Fruit fly (Drosophila melanogaster) whole organism, wandering third instar larva: ENCODE data around the gene Rheb.

ENCODE experiments used
- Abd-B ChIP-seq: fragments of >200 bp; optimal IDR thresholded peaks from 2 replicates; lab custom pipeline; 2017; ENCODE audit warnings: missing biosample characterization, missing genetic modification characterization
- CG32264 ChIP-seq: fragments of 200-800 bp; sonication (Bioruptor generic); optimal IDR thresholded peaks from 2 replicates; lab custom pipeline; 2016; ENCODE audit warnings: missing biosample characterization, missing genetic modification characterization
- CG9705 ChIP-seq: fragments of 200-800 bp; sonication (Bioruptor generic); optimal IDR thresholded peaks from 2 replicates; lab custom pipeline; 2018; ENCODE audit warnings: missing biosample characterization, mild to moderate bottlenecking, missing genetic modification characterization
- CrebA ChIP-seq: fragments of 200-800 bp; sonication (Bioruptor generic); optimal IDR thresholded peaks from 2 replicates; lab custom pipeline; 2016; ENCODE audit warnings: missing biosample characterization, mild to moderate bottlenecking, missing genetic modification characterization, borderline replicate concordance
- Dfd ChIP-seq: fragments of >200 bp; optimal IDR thresholded peaks from 2 replicates; lab custom pipeline; 2017; ENCODE audit warnings: missing biosample characterization, missing genetic modification characterization
- Dif ChIP-seq: fragments of 200-275, 200-300 bp; sonication (Bioruptor generic); optimal IDR thresholded peaks from 2 replicates; lab custom pipeline; 2018; ENCODE audit warnings: missing biosample characterization, missing genetic modification characterization; ENCODE audit not compliant: partially characterized antibody
- GATAd ChIP-seq: sonication (Bioruptor generic); optimal IDR thresholded peaks from 2 replicates; lab custom pipeline; 2016; ENCODE audit warnings: missing biosample characterization, missing genetic modification characterization
- HLH106 ChIP-seq: fragments of 200-800 bp; optimal IDR thresholded peaks from 3 replicates; lab custom pipeline; 2019; ENCODE audit warnings: missing biosample characterization, mild to moderate bottlenecking, missing genetic modification characterization, moderate library complexity
- Hnf4 ChIP-seq: fragments of 200-800 bp; sonication (Bioruptor generic); optimal IDR thresholded peaks from 2 replicates; lab custom pipeline; 2016; ENCODE audit warnings: missing biosample characterization, mild to moderate bottlenecking, missing genetic modification characterization
- Hr83 ChIP-seq: fragments of 200-300 bp; sonication (Bioruptor generic); optimal IDR thresholded peaks from 2 replicates; lab custom pipeline; 2016; ENCODE audit warnings: missing biosample characterization, mild to moderate bottlenecking, missing genetic modification characterization, moderate library complexity; ENCODE audit not compliant: poor library complexity, severe bottlenecking
- Jra ChIP-seq: sonication (Bioruptor generic); optimal IDR thresholded peaks from 2 replicates; lab custom pipeline; 2016; ENCODE audit warnings: missing biosample characterization, missing genetic modification characterization
- Mio ChIP-seq: sonication (Bioruptor generic); optimal IDR thresholded peaks from 2 replicates; lab custom pipeline; 2016; ENCODE audit warnings: missing biosample characterization, missing genetic modification characterization
- Myc ChIP-seq: fragments of >200 bp; optimal IDR thresholded peaks from 2 replicates; lab custom pipeline; 2017
- N ChIP-seq: fragments of >200 bp; optimal IDR thresholded peaks from 2 replicates; lab custom pipeline; 2018; ENCODE audit warnings: missing biosample characterization, missing external identifiers, missing genetic modification characterization
- OdsH ChIP-seq: fragments of 200-800 bp; sonication (Bioruptor generic); optimal IDR thresholded peaks from 2 replicates; lab custom pipeline; 2016; ENCODE audit warnings: missing biosample characterization, mild to moderate bottlenecking, missing genetic modification characterization
- Rel ChIP-seq, 2 experiments: fragments of 200-800 bp; sonication (Bioruptor generic) in 1 of 2; optimal IDR thresholded peaks; 2 replicates in 1 of 2; 3 replicates in 1 of 2; lab custom pipeline; 2016 to 2019; ENCODE audit warnings: mild to moderate bottlenecking in 2 of 2, missing biosample characterization in 2 of 2, missing genetic modification characterization in 2 of 2, moderate library complexity in 1 of 2
- Sp1 ChIP-seq: fragments of 200-800 bp; sonication (Bioruptor generic); optimal IDR thresholded peaks from 3 replicates; lab custom pipeline; 2019; ENCODE audit warnings: missing biosample characterization, mild to moderate bottlenecking, missing genetic modification characterization, moderate library complexity
- Vsx2 ChIP-seq: fragments of 200-300, 225-300 bp; sonication (Bioruptor generic); optimal IDR thresholded peaks from 2 replicates; lab custom pipeline; 2018; ENCODE audit warnings: missing biosample characterization, missing genetic modification characterization; ENCODE audit not compliant: partially characterized antibody
- br ChIP-seq: fragments of 200-800 bp; sonication (Bioruptor generic); optimal IDR thresholded peaks from 2 replicates; lab custom pipeline; 2016; ENCODE audit warnings: missing biosample characterization, missing genetic modification characterization
- dmrt93B ChIP-seq: fragments of 200-800 bp; sonication (Bioruptor generic); optimal IDR thresholded peaks from 2 replicates; lab custom pipeline; 2018; ENCODE audit warnings: missing biosample characterization, mild to moderate bottlenecking, missing genetic modification characterization
- dsf ChIP-seq: sonication (Bioruptor generic); optimal IDR thresholded peaks from 2 replicates; lab custom pipeline; 2016; ENCODE audit warnings: missing biosample characterization, missing genetic modification characterization, borderline replicate concordance
- ey ChIP-seq: fragments of 200-800 bp; sonication (Bioruptor generic); optimal IDR thresholded peaks from 2 replicates; lab custom pipeline; 2016; ENCODE audit warnings: missing biosample characterization, missing genetic modification characterization
- foxo ChIP-seq, 2 experiments: fragments of 200-800 bp; sonication (Bioruptor generic); optimal IDR thresholded peaks; 2 replicates in 1 of 2; 3 replicates in 1 of 2; lab custom pipeline; 2016 to 2017; ENCODE audit warnings: missing biosample characterization in 2 of 2, missing genetic modification characterization in 2 of 2
- h ChIP-seq: fragments of 200-800 bp; sonication (Bioruptor generic); optimal IDR thresholded peaks from 3 replicates; lab custom pipeline; 2016; ENCODE audit warnings: missing biosample characterization, mild to moderate bottlenecking, missing genetic modification characterization
- jim ChIP-seq: fragments of 175-275, 200-325 bp; sonication (Bioruptor generic); optimal IDR thresholded peaks from 2 replicates; lab custom pipeline; 2016; ENCODE audit warnings: missing biosample characterization, mild to moderate bottlenecking, missing genetic modification characterization
- lola ChIP-seq: fragments of >200 bp; optimal IDR thresholded peaks from 2 replicates; lab custom pipeline; 2017; ENCODE audit warnings: missing biosample characterization, missing genetic modification characterization
- pan ChIP-seq: fragments of >200 bp; optimal IDR thresholded peaks from 2 replicates; lab custom pipeline; 2017
- psq ChIP-seq: fragments of 200-800 bp; sonication (Bioruptor generic); optimal IDR thresholded peaks from 3 replicates; lab custom pipeline; 2017; ENCODE audit warnings: missing biosample characterization, mild to moderate bottlenecking, missing genetic modification characterization, moderate library complexity
- rgr ChIP-seq: fragments of 200-800 bp; sonication (Bioruptor generic); optimal IDR thresholded peaks from 3 replicates; lab custom pipeline; 2016; ENCODE audit warnings: missing biosample characterization, mild to moderate bottlenecking, missing genetic modification characterization
- sage ChIP-seq: fragments of 200-800 bp; sonication (Bioruptor generic); optimal IDR thresholded peaks from 2 replicates; lab custom pipeline; 2016; ENCODE audit warnings: missing biosample characterization, mild to moderate bottlenecking, missing genetic modification characterization
- sv ChIP-seq: fragments of 200-800 bp; sonication (Bioruptor generic); optimal IDR thresholded peaks from 3 replicates; lab custom pipeline; 2016; ENCODE audit warnings: missing biosample characterization, missing genetic modification characterization
- tai ChIP-seq: sonication (Bioruptor generic); optimal IDR thresholded peaks from 2 replicates; lab custom pipeline; 2016; ENCODE audit warnings: missing biosample characterization, missing genetic modification characterization
- usp ChIP-seq: fragments of >200 bp; optimal IDR thresholded peaks from 2 replicates; lab custom pipeline; 2017; ENCODE audit warnings: missing biosample characterization, missing genetic modification characterization

Gene Rheb

DNA sequence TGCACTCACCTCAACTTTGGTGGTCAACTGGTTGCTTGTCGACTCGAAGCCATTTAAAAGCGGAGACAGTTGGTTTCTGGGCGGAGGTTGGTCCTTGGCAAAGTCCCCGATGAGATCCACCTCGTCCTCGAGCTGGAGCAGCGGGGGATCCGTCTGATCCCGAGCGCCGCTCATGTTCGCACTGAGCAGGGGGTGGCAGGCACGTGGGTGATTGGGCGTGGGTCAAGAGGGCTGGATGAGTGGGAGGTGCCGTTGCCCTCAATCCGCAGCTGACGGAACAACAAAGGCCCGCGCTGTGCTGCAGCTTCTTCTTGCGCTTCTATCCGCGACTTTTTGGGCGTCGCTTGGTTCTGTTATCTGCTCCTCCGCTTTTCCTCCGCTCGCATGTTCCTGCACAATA, 5.8 kb upstream of the Rheb start:
- no peak for TF ChIP-seq rgr (GFP tag; lab: Kevin White, UChicago)
- no peak for TF ChIP-seq dsf (GFP tag; lab: Kevin White, UChicago)
- TF ChIP-seq sage (GFP tag; lab: Kevin White, UChicago) = no peak
- TF ChIP-seq Dfd (GFP tag; lab: Kevin White, UChicago) = no peak
- TF ChIP-seq CrebA (GFP tag; lab: Kevin White, UChicago) = no peak
- no peak for TF ChIP-seq Hr83 (GFP tag; lab: Kevin White, UChicago)
- TF ChIP-seq CG9705 (GFP tag; lab: Kevin White, UChicago) = no peak
- TF ChIP-seq foxo (GFP tag; optimal IDR thresholded peaks at IDR 0.05; lab: Kevin White, UChicago) = no peak
- no peak for TF ChIP-seq CG32264 (GFP tag; lab: Kevin White, UChicago)
- no peak for TF ChIP-seq psq (GFP tag; lab: Kevin White, UChicago)
- no peak for TF ChIP-seq Dif (GFP tag; lab: Kevin White, UChicago)
- TF ChIP-seq pan (lab: Kevin White, UChicago) = no peak
- no peak for TF ChIP-seq N (GFP tag; lab: Kevin White, UChicago)
- TF ChIP-seq Sp1 (GFP tag; lab: Kevin White, UChicago) = no peak
- TF ChIP-seq Jra (GFP tag; lab: Kevin White, UChicago) = no peak
- no peak for TF ChIP-seq jim
- no peak for TF ChIP-seq Abd-B (GFP tag; lab: Kevin White, UChicago)
- no peak for TF ChIP-seq tai (GFP tag; lab: Kevin White, UChicago)
- TF ChIP-seq Myc = no peak

dm6 chr3R:5563420-5563819, 5.3 kb upstream of the Rheb start, which contains the start of gene Pi4KIIalpha:
Gene Pi4KIIalpha, minus strand, starts transcription at chr3R:5563652.
- TF ChIP-seq dmrt93B = no peak
- TF ChIP-seq Rel (GFP tag; optimal IDR thresholded peaks at IDR 0.05; lab: Kevin White, UChicago) = no peak
- peak; percentile 41 for TF ChIP-seq Rel (tag; optimal IDR thresholded peaks at IDR 0.05; lab: Kevin White, UChicago)

DNA sequence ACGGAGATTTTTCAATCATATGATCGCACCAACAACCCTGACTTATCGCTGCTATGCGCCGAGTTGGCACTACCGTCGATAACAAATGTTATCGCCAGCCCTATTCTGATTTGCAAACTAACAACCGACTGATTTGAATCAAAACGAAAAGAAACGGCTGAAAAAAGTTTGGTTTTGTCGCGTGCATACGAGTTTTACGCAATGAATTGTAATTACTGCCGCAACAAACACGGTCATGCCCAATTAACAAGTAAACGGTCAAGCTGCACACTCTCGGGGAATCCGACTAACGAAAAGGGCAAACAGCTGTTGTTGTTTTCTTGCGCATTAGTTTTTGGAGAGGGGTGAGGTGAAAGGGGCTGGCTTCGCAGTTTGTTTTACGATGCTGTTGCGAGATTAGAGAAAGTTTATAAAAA, 3.9 kb upstream of the Rheb start, which contains the start of the genes CG14671 and CG12746:
Gene CG14671, minus strand, starts transcription at position 41 of the 416 bp plus-strand sequence.
Gene CG12746, plus strand, starts transcription at position 91 of the 416 bp plus-strand sequence.
- TF ChIP-seq Myc = no peak
- no peak for TF ChIP-seq Rel (GFP tag; optimal IDR thresholded peaks at IDR 0.05; lab: Kevin White, UChicago)
- peak; percentile 88 for TF ChIP-seq Rel (tag; optimal IDR thresholded peaks at IDR 0.05; lab: Kevin White, UChicago)

DNA sequence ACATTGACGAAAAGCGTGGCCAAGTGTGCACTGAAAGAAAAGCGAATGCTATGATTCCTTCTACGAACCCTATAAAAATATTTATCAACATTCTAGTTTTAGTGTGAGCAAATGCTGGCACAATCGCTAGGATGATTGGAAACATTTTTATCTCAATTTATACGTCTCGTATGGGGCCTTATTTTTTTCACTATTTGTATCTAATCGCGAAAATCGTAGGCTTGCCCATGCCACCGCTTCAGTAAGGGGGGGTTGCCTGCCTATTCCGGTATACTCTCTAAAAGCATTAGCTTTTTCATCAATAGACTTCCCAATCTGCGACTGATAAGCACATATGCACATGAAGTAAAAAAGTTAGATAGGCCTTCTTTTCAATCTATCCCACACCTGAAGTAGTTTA, 3.1 kb upstream of the Rheb start:
- TF ChIP-seq sv (GFP tag; lab: Kevin White, UChicago) = peak; percentile 70
- no peak for TF ChIP-seq Vsx2 (GFP tag; lab: Kevin White, UChicago)
- peak; percentile 43 for TF ChIP-seq CG32264 (GFP tag; lab: Kevin White, UChicago)
- peak; percentile 68 to 84 for TF ChIP-seq foxo (GFP tag; optimal IDR thresholded peaks at IDR 0.05; lab: Kevin White, UChicago)
- TF ChIP-seq N (GFP tag; lab: Kevin White, UChicago) = no peak
- peak; percentile 88 for TF ChIP-seq br (GFP tag; lab: Kevin White, UChicago)
- no peak for TF ChIP-seq tai (GFP tag; lab: Kevin White, UChicago)
- TF ChIP-seq GATAd (GFP tag; lab: Kevin White, UChicago) = no peak
- no peak for TF ChIP-seq Myc
- no peak for TF ChIP-seq dmrt93B
- TF ChIP-seq h (GFP tag; lab: Kevin White, UChicago) = peak; percentile 93
- TF ChIP-seq psq (GFP tag; lab: Kevin White, UChicago) = peak; percentile 64
- no peak for TF ChIP-seq Dfd (GFP tag; lab: Kevin White, UChicago)
- peak; percentile 78 for TF ChIP-seq Hnf4 (GFP tag; lab: Kevin White, UChicago)
- peak; percentile 26 for TF ChIP-seq Rel (GFP tag; optimal IDR thresholded peaks at IDR 0.05; lab: Kevin White, UChicago)
- TF ChIP-seq Rel (tag; optimal IDR thresholded peaks at IDR 0.05; lab: Kevin White, UChicago) = no peak
- TF ChIP-seq Hr83 (GFP tag; lab: Kevin White, UChicago) = no peak
- peak; percentile 86 for TF ChIP-seq rgr (GFP tag; lab: Kevin White, UChicago)
- no peak for TF ChIP-seq lola (GFP tag; lab: Kevin White, UChicago)
- peak; percentile 83 for TF ChIP-seq ey (GFP tag; lab: Kevin White, UChicago)
- peak; percentile 72 for TF ChIP-seq HLH106 (tag; lab: Kevin White, UChicago)
- TF ChIP-seq Sp1 (GFP tag; lab: Kevin White, UChicago) = peak; percentile 74
- TF ChIP-seq usp = no peak
- no peak for TF ChIP-seq Mio (GFP tag; lab: Kevin White, UChicago)
- TF ChIP-seq Jra (GFP tag; lab: Kevin White, UChicago) = peak; percentile 61
- TF ChIP-seq CG9705 (GFP tag; lab: Kevin White, UChicago) = no peak
- peak; percentile 80 for TF ChIP-seq OdsH (GFP tag; lab: Kevin White, UChicago)
